Fruit fly (Drosophila melanogaster): ENCODE results near the gene Cyp304a1.
A peak's percentile ranks its signal among the peaks of the same experiment; 100 is the strongest.

The Cyp304a1 gene

dm6 chr3R:13012351-13012750 lies 48.8 kb downstream of the Cyp304a1 start (continued):
- TF ChIP-seq sug (tag; optimal IDR thresholded peaks at IDR 0.05), result peak; percentile 1
- TF ChIP-seq h (optimal IDR thresholded peaks at IDR 0.05), result no peak
- peak; percentile 63 for TF ChIP-seq CG17328 (GFP tag; IDR thresholded peaks at IDR 0.05)
- peak; percentile 69 for TF ChIP-seq Dip3 (GFP tag; optimal IDR thresholded peaks at IDR 0.05)
- TF ChIP-seq CG12391 (tag; optimal IDR thresholded peaks at IDR 0.05), result peak; percentile 45
- TF ChIP-seq Drgx (GFP tag; IDR thresholded peaks at IDR 0.05), result peak; percentile 84
- TF ChIP-seq CG18476 (GFP tag; optimal IDR thresholded peaks at IDR 0.05), result no peak
- TF ChIP-seq HLH3B (GFP tag; IDR thresholded peaks at IDR 0.05), result peak; percentile 72
- TF ChIP-seq sd (tag; optimal IDR thresholded peaks at IDR 0.05), result no peak
- TF ChIP-seq sna (GFP tag; IDR thresholded peaks at IDR 0.05; ENCODE audit: partially characterized antibody), result no peak
- peak; percentile 29 for TF ChIP-seq YL-1 (GFP tag; optimal IDR thresholded peaks at IDR 0.05)
- TF ChIP-seq CG17359 (tag; optimal IDR thresholded peaks at IDR 0.05), result peak; percentile 65
- peak; percentile 76 for TF ChIP-seq Antp (GFP tag; optimal IDR thresholded peaks at IDR 0.05)
- TF ChIP-seq GATAe (GFP tag; conservative IDR thresholded peaks at IDR 0.05), result no peak
- TF ChIP-seq CG32767 (GFP tag; IDR thresholded peaks at IDR 0.05), result 0 out of 2 replicates have a peak, but pooled peaks have one; percentile 45
- TF ChIP-seq CG4360 (GFP tag; IDR thresholded peaks at IDR 0.05), result peak; percentile 53; the same call in 1 of the 2 replicates
- TF ChIP-seq CG15011 (GFP tag; optimal IDR thresholded peaks at IDR 0.05), result no peak
- TF ChIP-seq Trl (optimal IDR thresholded peaks at IDR 0.05), result peak; percentile 51 to 75
- TF ChIP-seq Trl (GFP tag; optimal IDR thresholded peaks at IDR 0.05), result peak; percentile 16
- TF ChIP-seq Doc2 (GFP tag; IDR thresholded peaks at IDR 0.05), result no peak
- no peak for TF ChIP-seq kni (GFP tag; optimal IDR thresholded peaks at IDR 0.05)
- no peak for TF ChIP-seq crp (GFP tag; optimal IDR thresholded peaks at IDR 0.05)
- 0 out of 2 replicates have a peak, but pooled peaks have one; percentile 52 for TF ChIP-seq CG42726 (GFP tag; IDR thresholded peaks at IDR 0.05; ENCODE audit: partially characterized antibody)
- 0 out of 2 replicates have a peak, but pooled peaks have one; percentile 48 for TF ChIP-seq aop (GFP tag; IDR thresholded peaks at IDR 0.05)
- TF ChIP-seq HLHmδ (GFP tag; optimal IDR thresholded peaks at IDR 0.05), result peak; percentile 26
- peak; percentile 78 for TF ChIP-seq ash1 (GFP tag; optimal IDR thresholded peaks at IDR 0.05)
- TF ChIP-seq run (tag; optimal IDR thresholded peaks at IDR 0.05), result no peak
- no peak for TF ChIP-seq Taf1 (GFP tag; IDR thresholded peaks at IDR 0.05)
- no peak for TF ChIP-seq Ssrp (tag; optimal IDR thresholded peaks at IDR 0.05)
- TF ChIP-seq Rx (GFP tag; IDR thresholded peaks at IDR 0.05), result peak; percentile 62
- TF ChIP-seq CG6854 (GFP tag; optimal IDR thresholded peaks at IDR 0.05), result no peak
- no peak for TF ChIP-seq Tbp (GFP tag; optimal IDR thresholded peaks at IDR 0.05)
- TF ChIP-seq sr (GFP tag; IDR thresholded peaks at IDR 0.05), result peak; percentile 74; the same call in 2 of the 3 replicates
- no peak for TF ChIP-seq z (GFP tag; IDR thresholded peaks at IDR 0.05)
- peak; percentile 25 for TF ChIP-seq CG4854 (GFP tag; optimal IDR thresholded peaks at IDR 0.05)
- no peak for TF ChIP-seq CG7745 (tag; optimal IDR thresholded peaks at IDR 0.05)
- TF ChIP-seq stwl (tag; optimal IDR thresholded peaks at IDR 0.05), result no peak
- no peak for TF ChIP-seq CG15073 (GFP tag; optimal IDR thresholded peaks at IDR 0.05)
- TF ChIP-seq wor (GFP tag; IDR thresholded peaks at IDR 0.05), result peak; percentile 45; the same call in 1 of the 2 replicates
- no peak for TF ChIP-seq CG7271 (tag; optimal IDR thresholded peaks at IDR 0.05)
- TF ChIP-seq gsb-n (tag; optimal IDR thresholded peaks at IDR 0.05), result peak; percentile 14
- no peak for TF ChIP-seq CG4820 (GFP tag; optimal IDR thresholded peaks at IDR 0.05)
- peak; percentile 29 for TF ChIP-seq schlank (tag; optimal IDR thresholded peaks at IDR 0.05)
- peak; percentile 81 for TF ChIP-seq row (GFP tag; IDR thresholded peaks at IDR 0.05)
- no peak for TF ChIP-seq CG33557 (GFP tag; optimal IDR thresholded peaks at IDR 0.05)
- no peak for TF ChIP-seq CG10565 (GFP tag; optimal IDR thresholded peaks at IDR 0.05)
- peak; percentile 38 for TF ChIP-seq Oli (tag; optimal IDR thresholded peaks at IDR 0.05)
- TF ChIP-seq CG9437 (GFP tag; optimal IDR thresholded peaks at IDR 0.05), result peak; percentile 5
- peak; percentile 84 for TF ChIP-seq sens (GFP tag)
- peak; percentile 53 for TF ChIP-seq Chrac-16 (GFP tag; optimal IDR thresholded peaks at IDR 0.05)
- TF ChIP-seq Hr51 (GFP tag; optimal IDR thresholded peaks at IDR 0.05), result peak; percentile 52 to 69
- TF ChIP-seq Hsf (GFP tag; optimal IDR thresholded peaks at IDR 0.05), result peak; percentile 44
